Fruit fly (Drosophila melanogaster): ENCODE results near the gene CG12301.

The CG12301 gene

dm6 chr3L:15597037-15597785 is 16.6 kb downstream of the CG12301 start:
- TF ChIP-seq CG10348 (GFP tag; IDR thresholded peaks at IDR 0.05) (no peak), EcR (GFP tag; optimal IDR thresholded peaks at IDR 0.05) (peak; percentile 40), gl (tag; optimal IDR thresholded peaks at IDR 0.05) (peak; percentile 14)

dm6 chr3L:15597945-15598344 is 17.3 kb downstream of the CG12301 start:
- TF ChIP-seq EcR (GFP tag; optimal IDR thresholded peaks at IDR 0.05) (peak; percentile 7), CG13204 (GFP tag; optimal IDR thresholded peaks at IDR 0.05) (no peak), CG8301 (tag; optimal IDR thresholded peaks at IDR 0.05) (no peak)

- TF ChIP-seq fd96Ca (GFP tag; IDR thresholded peaks at IDR 0.05): no peak
- TF ChIP-seq CG14655 (GFP tag; optimal IDR thresholded peaks at IDR 0.05): no peak
- TF ChIP-seq CG15710 (tag; optimal IDR thresholded peaks at IDR 0.05): no peak
- TF ChIP-seq CG4496 (GFP tag; IDR thresholded peaks at IDR 0.05): no peak
- no peak for TF ChIP-seq Pif1A (GFP tag; optimal IDR thresholded peaks at IDR 0.05)
- TF ChIP-seq CG10348 (GFP tag; IDR thresholded peaks at IDR 0.05): no peak
- no peak for TF ChIP-seq D1 (tag; optimal IDR thresholded peaks at IDR 0.05)
- no peak for TF ChIP-seq CG13204 (GFP tag; optimal IDR thresholded peaks at IDR 0.05)
- no peak for TF ChIP-seq CG12605 (GFP tag; IDR thresholded peaks at IDR 0.05)
- no peak for TF ChIP-seq Ets98B (GFP tag; IDR thresholded peaks at IDR 0.05)
- TF ChIP-seq CG9948 (tag; optimal IDR thresholded peaks at IDR 0.05): no peak
- TF ChIP-seq CG17806 (tag; optimal IDR thresholded peaks at IDR 0.05): no peak
- no peak for TF ChIP-seq CG8159 (tag; optimal IDR thresholded peaks at IDR 0.05)
- TF ChIP-seq EcR (GFP tag; optimal IDR thresholded peaks at IDR 0.05): no peak
Observed at dm6 chr3L:15599190-15599589, 18.6 kb downstream of the CG12301 start.

dm6 chr3L:15600051-15600450 is 19.5 kb downstream of the CG12301 start:
- TF ChIP-seq gl (tag; optimal IDR thresholded peaks at IDR 0.05) (no peak), Snoo (tag; optimal IDR thresholded peaks at IDR 0.05) (no peak), CG15710 (tag; optimal IDR thresholded peaks at IDR 0.05) (no peak), CG12605 (GFP tag; IDR thresholded peaks at IDR 0.05) (no peak), Pif1A (GFP tag; optimal IDR thresholded peaks at IDR 0.05) (no peak), CG32121 (GFP tag; IDR thresholded peaks at IDR 0.05) (no peak), CG10348 (GFP tag; IDR thresholded peaks at IDR 0.05) (no peak), CG34367 (tag; optimal IDR thresholded peaks at IDR 0.05) (no peak), CG13204 (GFP tag; optimal IDR thresholded peaks at IDR 0.05) (no peak), rn (GFP tag; IDR thresholded peaks at IDR 0.05) (no peak), D1 (tag; optimal IDR thresholded peaks at IDR 0.05) (no peak), CG17806 (tag; optimal IDR thresholded peaks at IDR 0.05) (no peak), CG8301 (tag; optimal IDR thresholded peaks at IDR 0.05) (no peak), CG8159 (tag; optimal IDR thresholded peaks at IDR 0.05) (no peak), Pif1B (GFP tag; optimal IDR thresholded peaks at IDR 0.05) (no peak), EcR (GFP tag; optimal IDR thresholded peaks at IDR 0.05) (no peak)

- no peak for TF ChIP-seq CG34367 (tag; optimal IDR thresholded peaks at IDR 0.05)
- no peak for TF ChIP-seq CG14655 (GFP tag; optimal IDR thresholded peaks at IDR 0.05)
- TF ChIP-seq CG8301 (tag; optimal IDR thresholded peaks at IDR 0.05): no peak
- no peak for TF ChIP-seq fd96Ca (GFP tag; IDR thresholded peaks at IDR 0.05)
- no peak for TF ChIP-seq Pif1A (GFP tag; optimal IDR thresholded peaks at IDR 0.05)
- no peak for TF ChIP-seq rn (GFP tag; IDR thresholded peaks at IDR 0.05)
- TF ChIP-seq CG13204 (GFP tag; optimal IDR thresholded peaks at IDR 0.05): no peak
- no peak for TF ChIP-seq gl (tag; optimal IDR thresholded peaks at IDR 0.05)
Observed at dm6 chr3L:15604979-15605378, 24.4 kb downstream of the CG12301 start.

- TF ChIP-seq Snoo (tag; optimal IDR thresholded peaks at IDR 0.05): no peak
- no peak for TF ChIP-seq CG32121 (GFP tag; IDR thresholded peaks at IDR 0.05)
- no peak for TF ChIP-seq CG34367 (tag; optimal IDR thresholded peaks at IDR 0.05)
- no peak for TF ChIP-seq fd96Ca (GFP tag; IDR thresholded peaks at IDR 0.05)
- no peak for TF ChIP-seq CG9948 (tag; optimal IDR thresholded peaks at IDR 0.05)
- no peak for TF ChIP-seq Pif1A (GFP tag; optimal IDR thresholded peaks at IDR 0.05)
- TF ChIP-seq D1 (tag; optimal IDR thresholded peaks at IDR 0.05): no peak
- TF ChIP-seq rn (GFP tag; IDR thresholded peaks at IDR 0.05): no peak
- no peak for TF ChIP-seq CG8301 (tag; optimal IDR thresholded peaks at IDR 0.05)
- no peak for TF ChIP-seq CG17806 (tag; optimal IDR thresholded peaks at IDR 0.05)
- no peak for TF ChIP-seq CG10348 (GFP tag; IDR thresholded peaks at IDR 0.05)
- no peak for TF ChIP-seq Pif1B (GFP tag; optimal IDR thresholded peaks at IDR 0.05)
- TF ChIP-seq CG8159 (tag; optimal IDR thresholded peaks at IDR 0.05): no peak
Observed at dm6 chr3L:15610109-15610508, 29.5 kb downstream of the CG12301 start, which contains the start of gene CG7650. CG7650 (minus strand) TSS chr3L:15610386.

dm6 chr3L:15612728-15613127 is 32.1 kb downstream of the CG12301 start, which contains the start of gene CG13449:
CG13449 (minus strand) TSS chr3L:15612828.
- no peak for TF ChIP-seq CG8301 (tag; optimal IDR thresholded peaks at IDR 0.05)
- no peak for TF ChIP-seq fd96Ca (GFP tag; IDR thresholded peaks at IDR 0.05)
- no peak for TF ChIP-seq CG4496 (GFP tag; IDR thresholded peaks at IDR 0.05)
- TF ChIP-seq CG17806 (tag; optimal IDR thresholded peaks at IDR 0.05): no peak
- TF ChIP-seq CG34367 (tag; optimal IDR thresholded peaks at IDR 0.05): no peak
- no peak for TF ChIP-seq D1 (tag; optimal IDR thresholded peaks at IDR 0.05)
- no peak for TF ChIP-seq CG8159 (tag; optimal IDR thresholded peaks at IDR 0.05)
- no peak for TF ChIP-seq CG14655 (GFP tag; optimal IDR thresholded peaks at IDR 0.05)
- no peak for TF ChIP-seq Snoo (tag; optimal IDR thresholded peaks at IDR 0.05)
- TF ChIP-seq CG15710 (tag; optimal IDR thresholded peaks at IDR 0.05): no peak
- no peak for TF ChIP-seq CG10348 (GFP tag; IDR thresholded peaks at IDR 0.05)

Data from whole organism, pupa.